Fruit fly (Drosophila melanogaster) whole organism, adult: ENCODE measurements around the gene CG31663.

ENCODE experiments used
- CG12768 ChIP-seq: fragments of 200-800 bp; sonication (Bioruptor generic); optimal IDR thresholded peaks from 2 replicates; lab custom pipeline; 2017; ENCODE audit warnings: missing biosample characterization, missing genetic modification characterization, mild to moderate bottlenecking, moderate library complexity, missing genetic modification reagents
- CG14711 ChIP-seq: fragments of 200-800 bp; sonication (Bioruptor generic); optimal IDR thresholded peaks from 2 replicates; lab custom pipeline; 2018; ENCODE audit warnings: missing biosample characterization, mild to moderate bottlenecking, missing genetic modification characterization, moderate library complexity
- CG1620 ChIP-seq: fragments of 200-800 bp; sonication (Bioruptor generic); optimal IDR thresholded peaks from 2 replicates; lab custom pipeline; 2016; ENCODE audit warnings: missing biosample characterization, missing genetic modification characterization
- CG33017 ChIP-seq: fragments of 200-800 bp; sonication (Bioruptor generic); optimal IDR thresholded peaks from 2 replicates; lab custom pipeline; 2018; ENCODE audit warnings: missing biosample characterization, mild to moderate bottlenecking, missing genetic modification characterization, moderate library complexity
- CG5204 ChIP-seq: fragments of 200-800 bp; sonication (Bioruptor generic); optimal IDR thresholded peaks from 2 replicates; lab custom pipeline; 2016; ENCODE audit warnings: missing biosample characterization, missing genetic modification characterization
- CG7101 ChIP-seq: fragments of 200-800 bp; sonication (Bioruptor generic); optimal IDR thresholded peaks from 2 replicates; lab custom pipeline; 2018; ENCODE audit warnings: missing biosample characterization, mild to moderate bottlenecking, missing genetic modification characterization, moderate library complexity
- Crg-1 ChIP-seq: fragments of 200-800 bp; sonication (Bioruptor generic); optimal IDR thresholded peaks from 2 replicates; lab custom pipeline; 2016; ENCODE audit warnings: missing biosample characterization, missing genetic modification characterization
- Hr96 ChIP-seq: fragments of 200-800 bp; sonication (Bioruptor generic); optimal IDR thresholded peaks from 2 replicates; lab custom pipeline; 2016; ENCODE audit warnings: missing biosample characterization, missing genetic modification characterization
- ovo ChIP-seq: fragments of 200-800 bp; sonication (Bioruptor generic); optimal IDR thresholded peaks from 2 replicates; lab custom pipeline; 2016; ENCODE audit warnings: missing biosample characterization, missing genetic modification characterization

dm6 chr2L:1907098-1907497 is 25.8 kb upstream of the CG31663 start:
- TF ChIP-seq Hr96 (GFP tag; lab: Kevin White, UChicago) (no peak), CG12768 (GFP tag; lab: Kevin White, UChicago) (no peak), Crg-1 (GFP tag; lab: Kevin White, UChicago) (no peak), CG5204 (GFP tag; lab: Kevin White, UChicago) (no peak), CG1620 (GFP tag; lab: Kevin White, UChicago) (no peak), CG33017 (tag; lab: Kevin White, UChicago) (no peak), ovo (GFP tag; lab: Kevin White, UChicago) (no peak), CG14711 (no peak), CG7101 (no peak)
